Fruit fly (Drosophila melanogaster): ENCODE data around the gene pasi1.

Gene pasi1

DNA sequence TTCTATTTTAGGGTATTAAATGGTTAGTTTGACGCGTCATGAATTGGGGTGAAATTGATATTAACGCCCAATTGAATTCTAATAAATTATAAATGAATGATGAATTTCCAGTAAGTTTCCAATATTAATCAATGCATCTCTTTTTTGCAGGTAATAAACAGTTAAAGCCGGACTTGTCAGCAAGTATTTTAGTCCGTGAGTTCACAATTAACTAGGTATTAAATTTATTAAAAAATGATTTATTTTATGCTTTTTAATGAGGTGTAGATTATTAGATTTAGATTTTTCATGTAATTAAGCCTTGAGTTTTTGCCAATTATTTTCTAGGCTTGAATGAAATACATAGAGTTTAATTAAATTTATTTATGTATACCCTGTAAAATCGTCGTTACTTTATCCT is 26.9 kb downstream of the pasi1 start:
- no peak for TF ChIP-seq CG30020 (tag; optimal IDR thresholded peaks at IDR 0.05)
- no peak for TF ChIP-seq CG7372 (GFP tag; IDR thresholded peaks at IDR 0.05)
- no peak for TF ChIP-seq Oaz (GFP tag; IDR thresholded peaks at IDR 0.05)
- TF ChIP-seq fu2 (GFP tag; optimal IDR thresholded peaks at IDR 0.05), result no peak
- no peak for TF ChIP-seq Dek (tag; optimal IDR thresholded peaks at IDR 0.05)

DNA sequence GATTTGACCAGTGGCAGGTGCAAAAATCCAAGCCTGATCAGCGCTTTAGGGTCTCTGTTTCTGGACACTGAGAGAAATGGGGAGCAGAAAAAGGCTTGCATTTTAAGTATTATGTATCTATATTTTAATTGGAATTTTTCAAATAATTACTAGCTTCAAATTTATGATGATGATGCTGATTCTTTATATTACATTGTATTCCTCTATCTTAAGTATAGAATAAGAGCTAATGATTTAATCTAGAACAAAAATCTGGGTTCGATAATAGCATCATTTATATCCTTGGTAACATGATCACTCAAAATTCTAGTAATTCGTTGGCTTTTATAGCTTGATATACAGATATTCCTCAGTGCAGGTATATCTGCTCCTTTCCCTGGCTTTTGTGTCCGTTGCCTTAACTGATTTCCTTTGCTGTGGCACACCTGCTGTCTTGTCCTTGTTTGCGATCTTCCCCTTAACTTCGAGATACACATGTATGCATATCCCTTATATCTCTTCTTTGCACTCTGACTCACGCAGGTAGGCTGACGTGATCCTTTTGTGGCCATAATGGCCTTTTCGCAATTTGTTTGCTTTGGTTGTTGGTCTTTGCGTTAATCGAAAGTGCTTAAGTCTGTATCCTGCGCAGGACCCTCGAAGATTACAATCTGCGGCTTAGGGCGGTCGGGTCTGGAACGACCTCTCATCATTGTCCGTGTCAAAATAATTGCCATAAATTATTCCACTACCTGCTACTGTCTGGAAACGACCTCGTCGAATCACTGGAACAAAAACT is 31.1 kb downstream of the pasi1 start:
- TF ChIP-seq gcm2 (GFP tag; optimal IDR thresholded peaks at IDR 0.05) (no peak), sd (tag; optimal IDR thresholded peaks at IDR 0.05) (no peak), grn (GFP tag; optimal IDR thresholded peaks at IDR 0.05) (peak; percentile 22), zf30C (GFP tag; optimal IDR thresholded peaks at IDR 0.05) (peak; percentile 78), CG31365 (tag; optimal IDR thresholded peaks at IDR 0.05) (no peak), CG9876 (GFP tag; optimal IDR thresholded peaks at IDR 0.05) (no peak), twi (tag; optimal IDR thresholded peaks at IDR 0.05) (peak; percentile 27), Stat92E (GFP tag; optimal IDR thresholded peaks at IDR 0.05) (no peak), prd (optimal IDR thresholded peaks at IDR 0.05) (no peak), prd (GFP tag; IDR thresholded peaks at IDR 0.05) (peak; percentile 17; the same call in 2 of the 3 replicates), lmd (GFP tag; IDR thresholded peaks at IDR 0.05) (no peak), fru (optimal IDR thresholded peaks at IDR 0.05) (no peak), dmrt11E (tag; optimal IDR thresholded peaks at IDR 0.05) (peak; percentile 12), ERR (GFP tag; optimal IDR thresholded peaks at IDR 0.05) (no peak), CG10267 (tag; optimal IDR thresholded peaks at IDR 0.05) (peak; percentile 11), Hr39 (optimal IDR thresholded peaks at IDR 0.05) (no peak), row (GFP tag; IDR thresholded peaks at IDR 0.05) (no peak), gsb (GFP tag; IDR thresholded peaks at IDR 0.05) (no peak), cad (GFP tag; optimal IDR thresholded peaks at IDR 0.05) (peak; percentile 73), yki (optimal IDR thresholded peaks at IDR 0.05) (no peak), CG3995 (GFP tag; optimal IDR thresholded peaks at IDR 0.05) (no peak), CG18599 (GFP tag; optimal IDR thresholded peaks at IDR 0.05) (no peak), PHDP (tag; optimal IDR thresholded peaks at IDR 0.05) (no peak), Nf-YC (tag; optimal IDR thresholded peaks at IDR 0.05) (no peak), CG17802 (tag; optimal IDR thresholded peaks at IDR 0.05) (no peak), Doc3 (GFP tag; IDR thresholded peaks at IDR 0.05; ENCODE audit: partially characterized antibody) (no peak), pb (GFP tag; optimal IDR thresholded peaks at IDR 0.05) (no peak), CG13775 (GFP tag; optimal IDR thresholded peaks at IDR 0.05) (no peak), CG6254 (GFP tag; optimal IDR thresholded peaks at IDR 0.05) (no peak), CG10979 (tag; optimal IDR thresholded peaks at IDR 0.05) (peak; percentile 21), hth (optimal IDR thresholded peaks at IDR 0.05) (no peak), Poxn (GFP tag; IDR thresholded peaks at IDR 0.05) (no peak), CG9727 (GFP tag; optimal IDR thresholded peaks at IDR 0.05) (peak; percentile 40), Dp (GFP tag; optimal IDR thresholded peaks at IDR 0.05) (no peak), D (optimal IDR thresholded peaks at IDR 0.05) (peak; percentile 86), D (GFP tag; optimal IDR thresholded peaks at IDR 0.05) (no peak), Drgx (GFP tag; IDR thresholded peaks at IDR 0.05) (no peak), Taf1 (GFP tag; IDR thresholded peaks at IDR 0.05) (no peak), org-1 (GFP tag; optimal IDR thresholded peaks at IDR 0.05) (no peak), CG8089 (GFP tag; optimal IDR thresholded peaks at IDR 0.05) (no peak), CG15479 (GFP tag; optimal IDR thresholded peaks at IDR 0.05) (peak; percentile 99), tll (GFP tag; optimal IDR thresholded peaks at IDR 0.05) (peak in 1 of 2 experiments; percentile 100), zen (tag; optimal IDR thresholded peaks at IDR 0.05) (peak; percentile 96), ac (GFP tag; optimal IDR thresholded peaks at IDR 0.05) (peak; percentile 65), CG9215 (GFP tag; IDR thresholded peaks at IDR 0.05) (no peak)

Data from whole organism, embryonic.